Worm (Caenorhabditis elegans) whole organism, L2 larva: ENCODE measurements around the gene tofu-6.

Experiments used
- C34F6.9 ChIP-seq: fragments of 150-350 bp; optimal IDR thresholded peaks from 2 replicates; lab custom pipeline; 2014; ENCODE audit warnings: missing biosample characterization, missing genetic modification characterization
- F13H6.1 ChIP-seq: sonication (generic microtip); optimal IDR thresholded peaks from 2 replicates; lab custom pipeline; 2016; ENCODE audit warnings: missing genetic modification characterization, missing compliant biosample characterization
- R02D3.7 ChIP-seq: fragments of 150-350 bp; optimal IDR thresholded peaks from 2 replicates; lab custom pipeline; 2014; ENCODE audit warnings: missing biosample characterization, missing genetic modification characterization
- Y55F3AM.14 ChIP-seq: fragments of 200-800 bp; sonication (Bioruptor generic); optimal IDR thresholded peaks from 2 replicates; lab custom pipeline; 2018; ENCODE audit warnings: mild to moderate bottlenecking, missing genetic modification characterization, missing compliant biosample characterization
- ZK546.5 ChIP-seq: sonication (generic microtip); optimal IDR thresholded peaks from 2 replicates; lab custom pipeline; 2017; ENCODE audit warnings: missing biosample characterization, missing genetic modification characterization
- alr-1 ChIP-seq: fragments of 150-350 bp; optimal IDR thresholded peaks from 2 replicates; lab custom pipeline; 2014; ENCODE audit warnings: missing biosample characterization, missing genetic modification characterization
- aly-2 ChIP-seq: fragments of 150-350 bp; optimal IDR thresholded peaks from 2 replicates; lab custom pipeline; 2014; ENCODE audit warnings: missing biosample characterization, missing genetic modification characterization
- ama-1 ChIP-seq: fragments of 150-350 bp; optimal IDR thresholded peaks from 2 replicates; lab custom pipeline; 2018; ENCODE audit warnings: inconsistent platforms
- blmp-1 ChIP-seq: sonication (generic microtip); optimal IDR thresholded peaks from 2 replicates; lab custom pipeline; 2017; ENCODE audit warnings: missing genetic modification characterization, mild to moderate bottlenecking, missing compliant biosample characterization, antibody characterized with exemption, moderate library complexity; ENCODE audit not compliant: insufficient read depth
- ceh-16 ChIP-seq: fragments of 150-350 bp; optimal IDR thresholded peaks from 2 replicates; lab custom pipeline; 2014; ENCODE audit warnings: missing biosample characterization, missing genetic modification characterization
- ceh-82 ChIP-seq: fragments of 150-350 bp; optimal IDR thresholded peaks from 2 replicates; lab custom pipeline; 2014; ENCODE audit warnings: missing biosample characterization, missing genetic modification characterization
- crh-2 ChIP-seq: sonication (generic microtip); optimal IDR thresholded peaks from 2 replicates; lab custom pipeline; 2017; ENCODE audit warnings: missing biosample characterization, missing genetic modification characterization
- dmd-4 ChIP-seq: sonication (generic microtip); optimal IDR thresholded peaks from 2 replicates; lab custom pipeline; 2017; ENCODE audit warnings: missing biosample characterization, missing genetic modification characterization
- egl-27 ChIP-seq: sonication (generic microtip); optimal IDR thresholded peaks from 3 replicates; lab custom pipeline; 2017; ENCODE audit warnings: missing biosample characterization, missing genetic modification reagents, missing genetic modification characterization
- elt-1 ChIP-seq: fragments of 150-350 bp; optimal IDR thresholded peaks from 2 replicates; lab custom pipeline; 2014; ENCODE audit warnings: missing biosample characterization, missing genetic modification characterization
- elt-3 ChIP-seq: sonication (generic microtip); optimal IDR thresholded peaks from 2 replicates; lab custom pipeline; 2017; ENCODE audit warnings: missing biosample characterization, missing genetic modification characterization
- fos-1 ChIP-seq: fragments of 150-350 bp; optimal IDR thresholded peaks from 2 replicates; lab custom pipeline; 2014; ENCODE audit warnings: missing biosample characterization, missing genetic modification characterization
- gmeb-1 ChIP-seq: fragments of 150-350 bp; optimal IDR thresholded peaks from 2 replicates; lab custom pipeline; 2014; ENCODE audit warnings: missing biosample characterization, missing genetic modification characterization
- lin-11 ChIP-seq: fragments of 150-350 bp; sonication (generic microtip); optimal IDR thresholded peaks from 2 replicates; lab custom pipeline; 2014; ENCODE audit warnings: missing biosample characterization, missing genetic modification characterization, inconsistent platforms, mixed read lengths
- lin-13 ChIP-seq: fragments of 150-350 bp; optimal IDR thresholded peaks from 2 replicates; lab custom pipeline; 2014; ENCODE audit warnings: missing biosample characterization, missing genetic modification reagents, missing genetic modification characterization
- lin-39 ChIP-seq: fragments of 150-350 bp; optimal IDR thresholded peaks from 2 replicates; lab custom pipeline; 2014; ENCODE audit warnings: missing biosample characterization, missing genetic modification reagents, missing genetic modification characterization
- lsy-2 ChIP-seq, 2 experiments: fragments of 150-350 bp in 1 of 2; sonication (generic microtip) in 1 of 2; optimal IDR thresholded peaks; 2 replicates each; lab custom pipeline; 2014 to 2017; ENCODE audit warnings: missing biosample characterization in 2 of 2, missing genetic modification characterization in 2 of 2
- mab-5 ChIP-seq: fragments of 150-350 bp; optimal IDR thresholded peaks from 2 replicates; lab custom pipeline; 2014; ENCODE audit warnings: missing biosample characterization, missing genetic modification characterization
- mbf-1 ChIP-seq: sonication (generic microtip); optimal IDR thresholded peaks from 2 replicates; lab custom pipeline; 2017; ENCODE audit warnings: missing biosample characterization, missing genetic modification characterization
- mdl-1 ChIP-seq, 2 experiments: fragments of 150-350 bp in 1 of 2; sonication (generic microtip) in 1 of 2; optimal IDR thresholded peaks; 2 replicates each; lab custom pipeline; 2017; ENCODE audit warnings: missing biosample characterization in 2 of 2, missing genetic modification characterization in 2 of 2
- nhr-10 ChIP-seq: sonication (generic microtip); optimal IDR thresholded peaks from 2 replicates; lab custom pipeline; 2017; ENCODE audit warnings: missing biosample characterization, missing genetic modification characterization
- nhr-11 ChIP-seq: fragments of 150-350 bp; optimal IDR thresholded peaks from 2 replicates; lab custom pipeline; 2014; ENCODE audit warnings: missing biosample characterization, missing genetic modification characterization
- nhr-12 ChIP-seq: fragments of 150-350 bp; optimal IDR thresholded peaks from 2 replicates; lab custom pipeline; 2014; ENCODE audit warnings: missing biosample characterization, missing genetic modification characterization
- nhr-129 ChIP-seq: fragments of 150-350 bp; optimal IDR thresholded peaks from 2 replicates; lab custom pipeline; 2014; ENCODE audit warnings: missing biosample characterization, missing genetic modification characterization
- nhr-21 ChIP-seq: fragments of 150-350 bp; optimal IDR thresholded peaks from 2 replicates; lab custom pipeline; 2014; ENCODE audit warnings: missing biosample characterization, missing genetic modification characterization
- nhr-23 ChIP-seq: fragments of 150-350 bp; optimal IDR thresholded peaks from 2 replicates; lab custom pipeline; 2014; ENCODE audit warnings: missing biosample characterization, missing genetic modification reagents, missing genetic modification characterization
- nhr-237 ChIP-seq: fragments of 150-350 bp; optimal IDR thresholded peaks from 2 replicates; lab custom pipeline; 2014; ENCODE audit warnings: missing biosample characterization, missing genetic modification characterization
- nhr-25 ChIP-seq: fragments of 150-350 bp; sonication (generic microtip); optimal IDR thresholded peaks from 3 replicates; lab custom pipeline; 2014; ENCODE audit warnings: missing biosample characterization, missing genetic modification characterization
- nhr-6 ChIP-seq: fragments of 150-350 bp; optimal IDR thresholded peaks from 2 replicates; lab custom pipeline; 2014; ENCODE audit warnings: missing biosample characterization, missing genetic modification characterization
- nhr-77 ChIP-seq: fragments of 150-350 bp; optimal IDR thresholded peaks from 2 replicates; lab custom pipeline; 2014; ENCODE audit warnings: missing biosample characterization, missing genetic modification characterization
- peb-1 ChIP-seq: fragments of 150-350 bp; optimal IDR thresholded peaks from 2 replicates; lab custom pipeline; 2014; ENCODE audit warnings: missing biosample characterization, missing genetic modification characterization
- sem-4 ChIP-seq: fragments of 150-350 bp; optimal IDR thresholded peaks from 2 replicates; lab custom pipeline; 2014; ENCODE audit warnings: missing biosample characterization, missing genetic modification reagents, missing genetic modification characterization
- skn-1 ChIP-seq: sonication (generic microtip); optimal IDR thresholded peaks from 2 replicates; lab custom pipeline; 2017; ENCODE audit warnings: missing biosample characterization, missing genetic modification characterization
- sma-3 ChIP-seq: sonication (generic microtip); optimal IDR thresholded peaks from 2 replicates; lab custom pipeline; 2016; ENCODE audit warnings: missing genetic modification reagents, missing genetic modification characterization, missing compliant biosample characterization
- sma-9 ChIP-seq, 2 experiments: fragments of 150-350 bp in 1 of 2; sonication (generic microtip) in 1 of 2; optimal IDR thresholded peaks; 2 replicates each; lab custom pipeline; 2014 to 2016; ENCODE audit warnings: missing genetic modification characterization in 2 of 2, mild to moderate bottlenecking in 1 of 2, missing biosample characterization in 1 of 2, missing compliant biosample characterization in 1 of 2, missing genetic modification reagents in 1 of 2, moderate library complexity in 1 of 2
- snpc-4 ChIP-seq: fragments of 150-350 bp; optimal IDR thresholded peaks from 2 replicates; lab custom pipeline; 2014; ENCODE audit warnings: missing biosample characterization, missing genetic modification characterization
- unc-39 ChIP-seq: fragments of 150-350 bp; optimal IDR thresholded peaks from 2 replicates; lab custom pipeline; 2014; ENCODE audit warnings: missing biosample characterization, missing genetic modification characterization
- unc-55 ChIP-seq: fragments of 150-350 bp; sonication (generic microtip); optimal IDR thresholded peaks from 3 replicates; lab custom pipeline; 2014; ENCODE audit warnings: missing biosample characterization, missing genetic modification reagents, missing genetic modification characterization
- unc-62 ChIP-seq: fragments of 150-350 bp; optimal IDR thresholded peaks from 2 replicates; lab custom pipeline; 2014; ENCODE audit warnings: missing biosample characterization, missing genetic modification reagents, missing genetic modification characterization
- zag-1 ChIP-seq: fragments of 150-350 bp; optimal IDR thresholded peaks from 2 replicates; lab custom pipeline; 2014; ENCODE audit warnings: missing biosample characterization, missing genetic modification characterization
- ztf-1 ChIP-seq: fragments of 200-800 bp; sonication (Bioruptor generic); conservative IDR thresholded peaks from 2 replicates; pipeline ENCODE4 v1.3.6; 2022; ENCODE audit warnings: missing genetic modification characterization, missing compliant biosample characterization
- ztf-11 ChIP-seq: sonication (generic microtip); optimal IDR thresholded peaks from 2 replicates; lab custom pipeline; 2017; ENCODE audit warnings: missing biosample characterization, missing genetic modification characterization
- ztf-4 ChIP-seq: fragments of 150-350 bp; optimal IDR thresholded peaks from 2 replicates; lab custom pipeline; 2014; ENCODE audit warnings: missing biosample characterization, missing genetic modification characterization

Gene tofu-6

ce11 chrII:5389831-5390323 is 31.2 kb upstream of the tofu-6 start, which contains the start of gene ndx-6:
Gene ndx-6 (minus strand): TSS chrII:5389881.
- TF ChIP-seq unc-62 (GFP tag; lab: Kevin White, UChicago) (no peak), sem-4 (tag; lab: Kevin White, UChicago) (peak; percentile 60), zag-1 (tag; lab: Kevin White, UChicago) (peak; percentile 35), blmp-1 (peak; percentile 56), mab-5 (peak; percentile 84), ceh-16 (tag; lab: Kevin White, UChicago) (peak; percentile 68), mdl-1 (tag; optimal IDR thresholded peaks at IDR 0.05; lab: Kevin White, UChicago) (no peak), F13H6.1 (tag; lab: Kevin White, UChicago) (peak; percentile 81), peb-1 (no peak), lsy-2 (tag; optimal IDR thresholded peaks at IDR 0.05; lab: Kevin White, UChicago) (peak; percentile 79 to 93), lin-11 (tag; lab: Kevin White, UChicago) (peak; percentile 45), alr-1 (tag; lab: Kevin White, UChicago) (no peak), ama-1 (peak; percentile 62), ztf-4 (tag; lab: Kevin White, UChicago) (peak; percentile 73), C34F6.9 (peak; percentile 88), elt-3 (tag; lab: Kevin White, UChicago) (no peak), fos-1 (peak; percentile 85), lin-39 (tag; lab: Kevin White, UChicago) (no peak), nhr-11 (tag; lab: Kevin White, UChicago) (no peak), gmeb-1 (tag; lab: Kevin White, UChicago) (peak; percentile 98), unc-39 (tag; lab: Kevin White, UChicago) (no peak), nhr-237 (tag; lab: Kevin White, UChicago) (no peak), egl-27 (tag; lab: Kevin White, UChicago) (peak; percentile 36), nhr-23 (tag; lab: Kevin White, UChicago) (no peak), mbf-1 (tag; lab: Kevin White, UChicago) (no peak), nhr-12 (tag; lab: Kevin White, UChicago) (no peak), sma-9 (GFP tag; optimal IDR thresholded peaks at IDR 0.05; lab: Kevin White, UChicago) (peak; percentile 87), sma-9 (tag; optimal IDR thresholded peaks at IDR 0.05; lab: Kevin White, UChicago) (no peak), snpc-4 (peak; percentile 80), nhr-21 (tag; lab: Kevin White, UChicago) (peak; percentile 70), ceh-82 (tag; lab: Kevin White, UChicago) (no peak), unc-55 (peak; percentile 95), Y55F3AM.14 (GFP tag; lab: Kevin White, UChicago) (no peak), elt-1 (tag; lab: Kevin White, UChicago) (no peak), dmd-4 (tag; lab: Kevin White, UChicago) (no peak), ztf-11 (tag; lab: Kevin White, UChicago) (no peak), nhr-6 (tag; lab: Kevin White, UChicago) (peak; percentile 79), ZK546.5 (tag; lab: Kevin White, UChicago) (no peak), ztf-1 (GFP tag; lab: Robert Waterston, UW) (no peak), nhr-77 (tag; lab: Kevin White, UChicago) (peak; percentile 74), aly-2 (no peak), R02D3.7 (peak; percentile 40), nhr-129 (peak; percentile 92), nhr-25 (tag; lab: Kevin White, UChicago) (peak; percentile 85), skn-1 (tag; lab: Kevin White, UChicago) (peak; percentile 37), nhr-10 (tag; lab: Kevin White, UChicago) (no peak), lin-13 (GFP tag; lab: Kevin White, UChicago) (peak; percentile 83), sma-3 (GFP tag; lab: Kevin White, UChicago) (peak; percentile 88), crh-2 (tag; lab: Kevin White, UChicago) (peak; percentile 90)
